Fruit fly (Drosophila melanogaster) S2 (cell line): ENCODE measurements around the gene CG43131.

Experiments used
- CG8478 ChIP-seq: fragments of >200 bp; optimal IDR thresholded peaks from 2 replicates; lab custom pipeline; 2018
- CTCF ChIP-seq, 2 experiments: fragments of >200 bp; optimal IDR thresholded peaks; 2 replicates each; lab custom pipeline; 2018

- TF ChIP-seq CG8478 (lab: Kevin White, UChicago) (no peak), CTCF (optimal IDR thresholded peaks at IDR 0.05; lab: Kevin White, UChicago) (no peak)
Measured at dm6 chr3R:5076835-5077710, 31.9 kb downstream of the CG43131 start.
